Fruit fly (Drosophila melanogaster) whole organism, embryonic: ENCODE measurements around the gene Or85a.

ENCODE experiments used
- Adf1 ChIP-seq: fragments of 200-800 bp; sonication (Bioruptor generic); IDR thresholded peaks from 2 replicates; pipeline ENCODE4 v1.3.6; 2022; ENCODE audit warnings: missing biosample characterization, missing genetic modification characterization
- C15 ChIP-seq: fragments of 200-800 bp; sonication (Bioruptor generic); IDR thresholded peaks from 3 replicates; pipeline ENCODE4 v1.3.6; 2022; ENCODE audit warnings: missing biosample characterization, missing genetic modification characterization
- CG10321 ChIP-seq: fragments of 200-800 bp; sonication (Bioruptor generic); IDR thresholded peaks from 2 replicates; pipeline ENCODE4 v1.3.6; 2022; ENCODE audit warnings: missing biosample characterization, missing genetic modification characterization
- CG11085 ChIP-seq: fragments of 200-800 bp; sonication (Bioruptor generic); IDR thresholded peaks from 2 replicates; pipeline ENCODE4 v1.3.6; 2022; ENCODE audit warnings: missing biosample characterization, missing genetic modification characterization
- CG12659 ChIP-seq: fragments of 200-800 bp; sonication (Bioruptor generic); optimal IDR thresholded peaks from 3 replicates; lab custom pipeline; 2017; ENCODE audit warnings: mild to moderate bottlenecking, missing biosample characterization, missing genetic modification reagents, missing genetic modification characterization
- CG12744 ChIP-seq: fragments of 200-800 bp; sonication (Bioruptor generic); optimal IDR thresholded peaks from 2 replicates; lab custom pipeline; 2016; ENCODE audit warnings: missing biosample characterization, missing genetic modification characterization
- CG14860 ChIP-seq: fragments of 200-800 bp; sonication (Bioruptor generic); IDR thresholded peaks from 3 replicates; pipeline ENCODE4 v1.3.6; 2022; ENCODE audit warnings: missing biosample characterization, missing genetic modification characterization; ENCODE audit not compliant: partially characterized antibody
- CG17568 ChIP-seq: fragments of 200-800 bp; sonication (Bioruptor generic); optimal IDR thresholded peaks from 2 replicates; lab custom pipeline; 2018; ENCODE audit warnings: missing biosample characterization, mild to moderate bottlenecking, missing genetic modification characterization, moderate library complexity
- CG17802 ChIP-seq: fragments of 200-800 bp; sonication (Bioruptor generic); optimal IDR thresholded peaks from 2 replicates; lab custom pipeline; 2018; ENCODE audit warnings: missing biosample characterization, mild to moderate bottlenecking, missing genetic modification characterization, moderate library complexity
- CG18476 ChIP-seq: fragments of 200-800 bp; sonication (Bioruptor generic); optimal IDR thresholded peaks from 2 replicates; lab custom pipeline; 2016; ENCODE audit warnings: missing biosample characterization, mild to moderate bottlenecking, missing genetic modification characterization
- CG18619 ChIP-seq: fragments of 200-800 bp; sonication (Bioruptor generic); optimal IDR thresholded peaks from 3 replicates; lab custom pipeline; 2017; ENCODE audit warnings: missing biosample characterization, mild to moderate bottlenecking, missing genetic modification characterization
- CG2120 ChIP-seq: fragments of 200-800 bp; sonication (Bioruptor generic); optimal IDR thresholded peaks from 3 replicates; lab custom pipeline; 2016; ENCODE audit warnings: missing biosample characterization, missing genetic modification characterization
- CG2129 ChIP-seq: fragments of 200-800 bp; sonication (Bioruptor generic); IDR thresholded peaks from 2 replicates; pipeline ENCODE4 v1.3.6; 2022; ENCODE audit warnings: missing biosample characterization, missing genetic modification characterization; ENCODE audit not compliant: partially characterized antibody
- CG30431 ChIP-seq: fragments of 200-800 bp; sonication (Bioruptor generic); optimal IDR thresholded peaks from 2 replicates; lab custom pipeline; 2017; ENCODE audit warnings: missing biosample characterization, missing genetic modification characterization
- CG6765 ChIP-seq: fragments of 200-800 bp; sonication (Bioruptor generic); optimal IDR thresholded peaks from 3 replicates; lab custom pipeline; 2017; ENCODE audit warnings: missing biosample characterization, mild to moderate bottlenecking, missing genetic modification characterization
- CG7928 ChIP-seq: fragments of 200-800 bp; sonication (Bioruptor generic); optimal IDR thresholded peaks from 2 replicates; lab custom pipeline; 2017; ENCODE audit warnings: missing biosample characterization, mild to moderate bottlenecking, missing genetic modification characterization
- Dll ChIP-seq: fragments of 200-800 bp; sonication (Bioruptor generic); IDR thresholded peaks from 4 replicates; pipeline ENCODE4 v1.3.6; 2022; ENCODE audit warnings: missing biosample characterization, missing genetic modification characterization; ENCODE audit not compliant: partially characterized antibody
- Eip74EF ChIP-seq, 2 experiments: fragments of 200-800 bp in 1 of 2; fragments of >200 bp in 1 of 2; sonication (Bioruptor generic) in 1 of 2; optimal IDR thresholded peaks; 2 replicates each; lab custom pipeline; 2017 to 2019; ENCODE audit warnings: missing biosample characterization in 2 of 2, missing genetic modification characterization in 2 of 2, mild to moderate bottlenecking in 1 of 2, moderate library complexity in 1 of 2
- HLH54F ChIP-seq: fragments of 200-800 bp; sonication (Bioruptor generic); optimal IDR thresholded peaks from 3 replicates; lab custom pipeline; 2016; ENCODE audit warnings: missing biosample characterization, missing genetic modification characterization
- Hr51 ChIP-seq, 2 experiments: fragments of 200-800 bp; sonication (Bioruptor generic); optimal IDR thresholded peaks; 2 replicates in 1 of 2; 3 replicates in 1 of 2; lab custom pipeline; 2016 to 2018; ENCODE audit warnings: missing biosample characterization in 2 of 2, missing genetic modification characterization in 2 of 2, mild to moderate bottlenecking in 1 of 2, moderate library complexity in 1 of 2
- MESR4 ChIP-seq: fragments of 200-800 bp; sonication (Bioruptor generic); optimal IDR thresholded peaks from 2 replicates; lab custom pipeline; 2018; ENCODE audit warnings: missing biosample characterization, mild to moderate bottlenecking, missing genetic modification characterization, moderate library complexity
- PHDP ChIP-seq: fragments of 200-800 bp; sonication (Bioruptor generic); optimal IDR thresholded peaks from 3 replicates; lab custom pipeline; 2018; ENCODE audit warnings: missing biosample characterization, mild to moderate bottlenecking, missing genetic modification characterization, moderate library complexity
- Six4 ChIP-seq: fragments of 200-800 bp; sonication (Bioruptor generic); optimal IDR thresholded peaks from 2 replicates; lab custom pipeline; 2016; ENCODE audit warnings: missing biosample characterization, missing genetic modification characterization
- Ssrp ChIP-seq: fragments of 200-800 bp; sonication (Bioruptor generic); optimal IDR thresholded peaks from 2 replicates; lab custom pipeline; 2018; ENCODE audit warnings: missing biosample characterization, mild to moderate bottlenecking, missing genetic modification characterization, moderate library complexity
- Taf1 ChIP-seq: fragments of 200-800 bp; sonication (Bioruptor generic); IDR thresholded peaks from 2 replicates; pipeline ENCODE4 v1.3.6; 2022; ENCODE audit warnings: missing biosample characterization, missing genetic modification characterization
- Vsx1 ChIP-seq: fragments of 200-800 bp; sonication (Bioruptor generic); optimal IDR thresholded peaks from 2 replicates; lab custom pipeline; 2017; ENCODE audit warnings: missing biosample characterization, mild to moderate bottlenecking, missing genetic modification characterization, missing genetic modification reagents
- bcd ChIP-seq: fragments of 200-800 bp; sonication (Bioruptor generic); optimal IDR thresholded peaks from 2 replicates; lab custom pipeline; 2017; ENCODE audit warnings: missing biosample characterization, mild to moderate bottlenecking, missing genetic modification characterization
- bsh ChIP-seq, 2 experiments: fragments of 200-800 bp; sonication (Bioruptor generic); optimal IDR thresholded peaks; 2 replicates each; lab custom pipeline; 2017 to 2018; ENCODE audit warnings: mild to moderate bottlenecking in 2 of 2, missing biosample characterization in 2 of 2, missing genetic modification characterization in 2 of 2, moderate library complexity in 1 of 2
- btn ChIP-seq: fragments of 200-800 bp; sonication (Bioruptor generic); optimal IDR thresholded peaks from 2 replicates; lab custom pipeline; 2016; ENCODE audit warnings: missing biosample characterization, missing genetic modification characterization
- chif ChIP-seq, 2 experiments: fragments of 200-800 bp; sonication (Bioruptor generic); optimal IDR thresholded peaks; 3 replicates each; lab custom pipeline; 2016; ENCODE audit warnings: missing biosample characterization in 2 of 2, missing genetic modification characterization in 2 of 2
- ci ChIP-seq: fragments of 200-800 bp; sonication (Bioruptor generic); IDR thresholded peaks from 3 replicates; pipeline ENCODE4 v1.3.6; 2022; ENCODE audit warnings: missing biosample characterization, missing genetic modification characterization
- crp ChIP-seq, 2 experiments: fragments of 200-800 bp; sonication (Bioruptor generic); optimal IDR thresholded peaks; 2 replicates in 1 of 2; 3 replicates in 1 of 2; lab custom pipeline; 2017; ENCODE audit warnings: missing biosample characterization in 2 of 2, missing genetic modification characterization in 2 of 2, mild to moderate bottlenecking in 1 of 2, moderate library complexity in 1 of 2
- fd3F ChIP-seq: fragments of 200-800 bp; sonication (Bioruptor generic); optimal IDR thresholded peaks from 2 replicates; lab custom pipeline; 2018; ENCODE audit warnings: missing biosample characterization, mild to moderate bottlenecking, missing genetic modification characterization, moderate library complexity
- gcm2 ChIP-seq: fragments of 200-800 bp; sonication (Bioruptor generic); optimal IDR thresholded peaks from 2 replicates; lab custom pipeline; 2016; ENCODE audit warnings: missing biosample characterization, missing genetic modification characterization
- grau ChIP-seq: fragments of 200-800 bp; optimal IDR thresholded peaks from 3 replicates; lab custom pipeline; 2019; ENCODE audit warnings: missing biosample characterization, mild to moderate bottlenecking, missing genetic modification characterization, moderate library complexity
- hkb ChIP-seq, 2 experiments: fragments of 200-800 bp in 1 of 2; fragments of >200 bp in 1 of 2; sonication (Bioruptor generic) in 1 of 2; IDR thresholded peaks in 1 of 2; optimal IDR thresholded peaks in 1 of 2; 2 replicates each; pipeline versions ENCODE4 v1.3.6 to Lab custom; 2017 to 2022; ENCODE audit warnings: missing biosample characterization in 1 of 2, missing genetic modification characterization in 1 of 2
- insv ChIP-seq, 2 experiments: fragments of 200-800 bp; sonication (Bioruptor generic); optimal IDR thresholded peaks; 3 replicates each; lab custom pipeline; 2016 to 2018; ENCODE audit warnings: missing biosample characterization in 2 of 2, missing genetic modification characterization in 2 of 2
- ken ChIP-seq: fragments of 200-800 bp; sonication (Bioruptor generic); IDR thresholded peaks from 3 replicates; pipeline ENCODE4 v1.3.6; 2022; ENCODE audit warnings: missing biosample characterization, missing genetic modification characterization
- knrl ChIP-seq: fragments of 200-800 bp; sonication (Bioruptor generic); IDR thresholded peaks from 3 replicates; pipeline ENCODE4 v1.3.6; 2022; ENCODE audit warnings: missing biosample characterization, missing genetic modification characterization; ENCODE audit not compliant: partially characterized antibody
- luna ChIP-seq: fragments of 200-800 bp; sonication (Bioruptor generic); optimal IDR thresholded peaks from 2 replicates; lab custom pipeline; 2016; ENCODE audit warnings: missing biosample characterization, missing genetic modification characterization
- pita ChIP-seq: fragments of 200-800 bp; sonication (Bioruptor generic); optimal IDR thresholded peaks from 2 replicates; lab custom pipeline; 2017; ENCODE audit warnings: missing biosample characterization, mild to moderate bottlenecking, missing genetic modification characterization
- rib ChIP-seq: fragments of 200-800 bp; sonication (Bioruptor generic); IDR thresholded peaks from 2 replicates; pipeline ENCODE4 v1.3.6; 2022; ENCODE audit warnings: missing biosample characterization, missing genetic modification characterization
- schlank ChIP-seq: fragments of 200-800 bp; sonication (Bioruptor generic); optimal IDR thresholded peaks from 2 replicates; lab custom pipeline; 2018; ENCODE audit warnings: missing biosample characterization, mild to moderate bottlenecking, missing genetic modification characterization
- seq ChIP-seq: fragments of 200-800 bp; sonication (Bioruptor generic); IDR thresholded peaks from 2 replicates; pipeline ENCODE4 v1.3.6; 2022; ENCODE audit warnings: missing biosample characterization, missing genetic modification characterization
- tin ChIP-seq: fragments of 200-800 bp; sonication (Bioruptor generic); optimal IDR thresholded peaks from 3 replicates; lab custom pipeline; 2016; ENCODE audit warnings: missing biosample characterization, missing genetic modification characterization
- tio ChIP-seq: fragments of 200-800 bp; sonication (Bioruptor generic); optimal IDR thresholded peaks from 2 replicates; lab custom pipeline; 2017; ENCODE audit warnings: missing biosample characterization, missing genetic modification characterization, inconsistent platforms
- toy ChIP-seq: fragments of 200-800 bp; sonication (Bioruptor generic); IDR thresholded peaks from 2 replicates; pipeline ENCODE4 v1.3.6; 2022; ENCODE audit warnings: missing biosample characterization, missing genetic modification characterization
- trem ChIP-seq: fragments of 200-800 bp; optimal IDR thresholded peaks from 3 replicates; lab custom pipeline; 2019; ENCODE audit warnings: missing biosample characterization, mild to moderate bottlenecking, missing genetic modification characterization, moderate library complexity
- trh ChIP-seq: fragments of 200-800 bp; sonication (Bioruptor generic); optimal IDR thresholded peaks from 2 replicates; lab custom pipeline; 2016; ENCODE audit warnings: missing biosample characterization, missing genetic modification characterization
- yki ChIP-seq: fragments of >200 bp; optimal IDR thresholded peaks from 3 replicates; lab custom pipeline; 2018

Or85a gene

dm6 chr3R:8336012-8336567 lies 14.5 kb downstream of the Or85a start (continued):
- no peak for TF ChIP-seq CG6765 (GFP tag; lab: Kevin White, UChicago)
- TF ChIP-seq bsh (GFP tag; optimal IDR thresholded peaks at IDR 0.05; lab: Kevin White, UChicago) = peak in 1 of 2 experiments; percentile 1
- TF ChIP-seq tin (GFP tag; lab: Kevin White, UChicago) = no peak
- TF ChIP-seq PHDP = no peak
- no peak for TF ChIP-seq MESR4
- peak; percentile 30 for TF ChIP-seq Ssrp (tag; lab: Kevin White, UChicago)
- TF ChIP-seq HLH54F (GFP tag; lab: Kevin White, UChicago) = no peak
- no peak for TF ChIP-seq Taf1 (GFP tag; lab: Robert Waterston, UW)
- no peak for TF ChIP-seq gcm2 (GFP tag; lab: Kevin White, UChicago)
- TF ChIP-seq toy = no peak
- no peak for TF ChIP-seq schlank (tag; lab: Kevin White, UChicago)
- TF ChIP-seq luna = no peak
- no peak for TF ChIP-seq insv (GFP tag; optimal IDR thresholded peaks at IDR 0.05; lab: Kevin White, UChicago)
- TF ChIP-seq CG11085 (GFP tag; lab: Robert Waterston, UW) = no peak
- no peak for TF ChIP-seq Eip74EF (GFP tag; optimal IDR thresholded peaks at IDR 0.05; lab: Kevin White, UChicago)
- TF ChIP-seq CG14860 (GFP tag; lab: Robert Waterston, UW) = no peak
- TF ChIP-seq grau = peak; percentile 34
- TF ChIP-seq ken (GFP tag; lab: Robert Waterston, UW) = no peak
- TF ChIP-seq Adf1 (GFP tag; lab: Robert Waterston, UW) = no peak
- no peak for TF ChIP-seq Hr51 (GFP tag; optimal IDR thresholded peaks at IDR 0.05; lab: Kevin White, UChicago)
- no peak for TF ChIP-seq CG17568 (GFP tag; lab: Kevin White, UChicago)
- TF ChIP-seq CG10321 (GFP tag; lab: Robert Waterston, UW) = no peak
- TF ChIP-seq fd3F (GFP tag; lab: Kevin White, UChicago) = no peak
- TF ChIP-seq chif (GFP tag; optimal IDR thresholded peaks at IDR 0.05; lab: Kevin White, UChicago) = no peak
- TF ChIP-seq trem = peak; percentile 7
- TF ChIP-seq CG7928 (GFP tag; lab: Kevin White, UChicago) = no peak
- TF ChIP-seq bcd (GFP tag; lab: Kevin White, UChicago) = no peak
- no peak for TF ChIP-seq ci (GFP tag; lab: Robert Waterston, UW)
- TF ChIP-seq CG2120 = no peak
- no peak for TF ChIP-seq knrl
- no peak for TF ChIP-seq CG17802 (tag; lab: Kevin White, UChicago)
- no peak for TF ChIP-seq rib
- TF ChIP-seq Vsx1 (GFP tag; lab: Kevin White, UChicago) = no peak
- TF ChIP-seq CG18619 = no peak
- TF ChIP-seq crp (GFP tag; optimal IDR thresholded peaks at IDR 0.05; lab: Kevin White, UChicago) = no peak
- no peak for TF ChIP-seq CG12659
- TF ChIP-seq CG2129 = no peak
- no peak for TF ChIP-seq Six4 (GFP tag; lab: Kevin White, UChicago)
- TF ChIP-seq hkb (optimal IDR thresholded peaks at IDR 0.05; lab: Kevin White, UChicago) = no peak
- TF ChIP-seq hkb (GFP tag; IDR thresholded peaks at IDR 0.05; lab: Robert Waterston, UW) = no peak
- no peak for TF ChIP-seq CG12744 (GFP tag; lab: Kevin White, UChicago)
- no peak for TF ChIP-seq btn
- no peak for TF ChIP-seq seq (GFP tag; lab: Robert Waterston, UW)
- TF ChIP-seq trh = no peak
- TF ChIP-seq tio (GFP tag; lab: Kevin White, UChicago) = no peak
- TF ChIP-seq CG30431 (GFP tag; lab: Kevin White, UChicago) = no peak
- TF ChIP-seq CG18476 = no peak
- no peak for TF ChIP-seq pita (GFP tag; lab: Kevin White, UChicago)
- TF ChIP-seq Dll (GFP tag; lab: Robert Waterston, UW) = no peak
- no peak for TF ChIP-seq yki
- no peak for TF ChIP-seq C15 (GFP tag; lab: Robert Waterston, UW)
